Fruit fly (Drosophila melanogaster) whole organism, embryonic: ENCODE measurements around the gene ecd.

Experiments used
- ATbp ChIP-seq: fragments of 200-800 bp; sonication (Bioruptor generic); optimal IDR thresholded peaks from 2 replicates; lab custom pipeline; 2017; ENCODE audit warnings: missing biosample characterization, mild to moderate bottlenecking, missing genetic modification characterization, missing genetic modification reagents
- Antp ChIP-seq: fragments of 200-800 bp; sonication (Bioruptor generic); optimal IDR thresholded peaks from 3 replicates; lab custom pipeline; 2016; ENCODE audit warnings: missing biosample characterization, missing genetic modification characterization
- Awh ChIP-seq: fragments of 200-800 bp; sonication (Bioruptor generic); IDR thresholded peaks from 2 replicates; pipeline ENCODE4, ENCODE4 v1.3.6; 2022; ENCODE audit warnings: missing biosample characterization, missing genetic modification characterization
- CG10147 ChIP-seq: fragments of 200-800 bp; sonication (Bioruptor generic); optimal IDR thresholded peaks from 2 replicates; lab custom pipeline; 2019; ENCODE audit warnings: missing biosample characterization, mild to moderate bottlenecking, missing genetic modification characterization, moderate library complexity
- CG10209 ChIP-seq: fragments of 200-800 bp; sonication (Bioruptor generic); optimal IDR thresholded peaks from 3 replicates; lab custom pipeline; 2017; ENCODE audit warnings: missing biosample characterization, mild to moderate bottlenecking, missing genetic modification characterization, missing genetic modification reagents
- CG15479 ChIP-seq: fragments of 200-800 bp; sonication (Bioruptor generic); optimal IDR thresholded peaks from 3 replicates; lab custom pipeline; 2019; ENCODE audit warnings: missing biosample characterization, mild to moderate bottlenecking, missing genetic modification characterization, moderate library complexity
- CG17385 ChIP-seq: fragments of 200-800 bp; sonication (Bioruptor generic); optimal IDR thresholded peaks from 3 replicates; lab custom pipeline; 2018; ENCODE audit warnings: missing biosample characterization, mild to moderate bottlenecking, missing genetic modification characterization
- CG30020 ChIP-seq: fragments of 200-800 bp; optimal IDR thresholded peaks from 2 replicates; lab custom pipeline; 2019; ENCODE audit warnings: missing biosample characterization, mild to moderate bottlenecking, missing genetic modification characterization, moderate library complexity
- CG32767 ChIP-seq: fragments of 200-800 bp; sonication (Bioruptor generic); IDR thresholded peaks from 2 replicates; pipeline ENCODE4 v1.3.6; 2022; ENCODE audit warnings: missing biosample characterization, missing genetic modification characterization
- CG34224 ChIP-seq: fragments of 200-800 bp; sonication (Bioruptor generic); IDR thresholded peaks from 3 replicates; pipeline ENCODE4 v1.3.6; 2022; ENCODE audit warnings: missing biosample characterization, missing genetic modification characterization; ENCODE audit not compliant: partially characterized antibody
- CG4328 ChIP-seq: fragments of 200-800 bp; sonication (Bioruptor generic); optimal IDR thresholded peaks from 3 replicates; lab custom pipeline; 2017; ENCODE audit warnings: missing biosample characterization, missing genetic modification reagents, missing genetic modification characterization
- CG4360 ChIP-seq: fragments of 200-800 bp; sonication (Bioruptor generic); IDR thresholded peaks from 2 replicates; pipeline ENCODE4 v1.3.6; 2022; ENCODE audit warnings: missing biosample characterization, missing genetic modification characterization
- CG4707 ChIP-seq: fragments of 200-800 bp; sonication (Bioruptor generic); optimal IDR thresholded peaks from 2 replicates; lab custom pipeline; 2018; ENCODE audit warnings: missing biosample characterization, mild to moderate bottlenecking, missing genetic modification characterization, moderate library complexity
- CG4820 ChIP-seq: fragments of 200-800 bp; sonication (Bioruptor generic); optimal IDR thresholded peaks from 3 replicates; lab custom pipeline; 2016; ENCODE audit warnings: missing biosample characterization, missing genetic modification characterization
- CG5245 ChIP-seq: fragments of 200-800 bp; sonication (Bioruptor generic); optimal IDR thresholded peaks from 3 replicates; lab custom pipeline; 2016; ENCODE audit warnings: missing biosample characterization, missing genetic modification characterization
- CG7372 ChIP-seq: fragments of 200-800 bp; sonication (Bioruptor generic); IDR thresholded peaks from 2 replicates; pipeline ENCODE4 v1.3.6; 2022; ENCODE audit warnings: missing biosample characterization, missing genetic modification characterization
- CG7786 ChIP-seq: fragments of 200-800 bp; sonication (Bioruptor generic); optimal IDR thresholded peaks from 2 replicates; lab custom pipeline; 2016; ENCODE audit warnings: missing biosample characterization, missing genetic modification characterization
- CG7839 ChIP-seq: fragments of 200-800 bp; sonication (Bioruptor generic); optimal IDR thresholded peaks from 3 replicates; lab custom pipeline; 2018; ENCODE audit warnings: missing biosample characterization, mild to moderate bottlenecking, missing genetic modification characterization, moderate library complexity
- CG7987 ChIP-seq: fragments of 200-800 bp; sonication (Bioruptor generic); optimal IDR thresholded peaks from 2 replicates; lab custom pipeline; 2018; ENCODE audit warnings: missing biosample characterization, mild to moderate bottlenecking, missing genetic modification characterization, moderate library complexity
- CG8089 ChIP-seq: fragments of 200-800 bp; sonication (Bioruptor generic); optimal IDR thresholded peaks from 3 replicates; lab custom pipeline; 2016; ENCODE audit warnings: missing biosample characterization, missing genetic modification characterization
- CG8478 ChIP-seq: fragments of >200 bp; optimal IDR thresholded peaks from 2 replicates; lab custom pipeline; 2018
- CG9437 ChIP-seq: fragments of 200-800 bp; sonication (Bioruptor generic); optimal IDR thresholded peaks from 2 replicates; lab custom pipeline; 2018; ENCODE audit warnings: missing biosample characterization, mild to moderate bottlenecking, missing genetic modification characterization
- Dip2 ChIP-seq: fragments of 200-800 bp; sonication (Bioruptor generic); IDR thresholded peaks from 2 replicates; pipeline ENCODE4 v1.3.6; 2022; ENCODE audit warnings: missing biosample characterization, missing genetic modification characterization
- Hey ChIP-seq: fragments of 200-800 bp; sonication (Bioruptor generic); optimal IDR thresholded peaks from 3 replicates; lab custom pipeline; 2018; ENCODE audit warnings: missing biosample characterization, mild to moderate bottlenecking, missing genetic modification characterization
- NfI ChIP-seq: fragments of 200-800 bp; sonication (Bioruptor generic); optimal IDR thresholded peaks from 3 replicates; lab custom pipeline; 2018; ENCODE audit warnings: missing biosample characterization, mild to moderate bottlenecking, missing genetic modification characterization, moderate library complexity
- Opbp ChIP-seq: fragments of 200-800 bp; sonication (Bioruptor generic); IDR thresholded peaks from 3 replicates; pipeline ENCODE4 v1.3.6; 2022; ENCODE audit warnings: missing biosample characterization, missing genetic modification characterization; ENCODE audit not compliant: partially characterized antibody
- Scr ChIP-seq: fragments of 200-800 bp; sonication (Bioruptor generic); IDR thresholded peaks from 2 replicates; pipeline ENCODE4 v1.3.6; 2022; ENCODE audit warnings: missing biosample characterization, missing genetic modification characterization; ENCODE audit not compliant: partially characterized antibody
- Spps ChIP-seq: fragments of 200-800 bp; sonication (Bioruptor generic); optimal IDR thresholded peaks from 2 replicates; lab custom pipeline; 2018; ENCODE audit warnings: missing biosample characterization, mild to moderate bottlenecking, missing genetic modification characterization
- Sry-δ ChIP-seq: fragments of 200-800 bp; sonication (Bioruptor generic); optimal IDR thresholded peaks from 2 replicates; lab custom pipeline; 2016; ENCODE audit warnings: missing biosample characterization, missing genetic modification characterization
- Ssrp ChIP-seq: fragments of 200-800 bp; sonication (Bioruptor generic); optimal IDR thresholded peaks from 2 replicates; lab custom pipeline; 2018; ENCODE audit warnings: missing biosample characterization, mild to moderate bottlenecking, missing genetic modification characterization, moderate library complexity
- Taf1 ChIP-seq: fragments of 200-800 bp; sonication (Bioruptor generic); IDR thresholded peaks from 2 replicates; pipeline ENCODE4 v1.3.6; 2022; ENCODE audit warnings: missing biosample characterization, missing genetic modification characterization
- YL-1 ChIP-seq: fragments of 200-800 bp; sonication (Bioruptor generic); optimal IDR thresholded peaks from 3 replicates; lab custom pipeline; 2017; ENCODE audit warnings: missing biosample characterization, mild to moderate bottlenecking, missing genetic modification characterization
- ase ChIP-seq: fragments of 200-800 bp; sonication (Bioruptor generic); IDR thresholded peaks from 3 replicates; pipeline ENCODE4 v1.3.6; 2022; ENCODE audit warnings: missing biosample characterization, missing genetic modification characterization
- cas ChIP-seq: fragments of 200-800 bp; sonication (Bioruptor generic); IDR thresholded peaks from 2 replicates; pipeline ENCODE4 v1.3.6; 2022; ENCODE audit warnings: missing biosample characterization, missing genetic modification characterization
- dpn ChIP-seq, 2 experiments: fragments of 200-800 bp; sonication (Bioruptor generic); optimal IDR thresholded peaks; 3 replicates each; lab custom pipeline; 2016; ENCODE audit warnings: missing biosample characterization in 2 of 2, missing genetic modification characterization in 2 of 2
- esg ChIP-seq: fragments of 200-800 bp; sonication (Bioruptor generic); conservative IDR thresholded peaks from 2 replicates; pipeline ENCODE4 v1.3.6; 2022; ENCODE audit warnings: missing biosample characterization, missing genetic modification characterization
- fd64A ChIP-seq: fragments of 200-800 bp; sonication (Bioruptor generic); optimal IDR thresholded peaks from 3 replicates; lab custom pipeline; 2018; ENCODE audit warnings: missing biosample characterization, mild to moderate bottlenecking, missing genetic modification characterization
- ind ChIP-seq: fragments of 200-800 bp; sonication (Bioruptor generic); optimal IDR thresholded peaks from 3 replicates; lab custom pipeline; 2016; ENCODE audit warnings: missing biosample characterization, missing genetic modification characterization
- lilli ChIP-seq: fragments of 200-800 bp; sonication (Bioruptor generic); optimal IDR thresholded peaks from 3 replicates; lab custom pipeline; 2016; ENCODE audit warnings: missing biosample characterization, missing genetic modification characterization
- p53 ChIP-seq: fragments of 200-800 bp; sonication (Bioruptor generic); optimal IDR thresholded peaks from 2 replicates; lab custom pipeline; 2016; ENCODE audit warnings: missing biosample characterization, missing genetic modification characterization
- pita ChIP-seq: fragments of 200-800 bp; sonication (Bioruptor generic); optimal IDR thresholded peaks from 2 replicates; lab custom pipeline; 2017; ENCODE audit warnings: missing biosample characterization, mild to moderate bottlenecking, missing genetic modification characterization
- pzg ChIP-seq: fragments of 200-800 bp; sonication (Bioruptor generic); optimal IDR thresholded peaks from 3 replicates; lab custom pipeline; 2018; ENCODE audit warnings: missing biosample characterization, mild to moderate bottlenecking, missing genetic modification characterization, moderate library complexity
- sd ChIP-seq: fragments of 200-800 bp; sonication (Bioruptor generic); optimal IDR thresholded peaks from 3 replicates; lab custom pipeline; 2018; ENCODE audit warnings: missing biosample characterization, mild to moderate bottlenecking, missing genetic modification characterization, moderate library complexity
- shn ChIP-seq: fragments of 200-800 bp; sonication (Bioruptor generic); optimal IDR thresholded peaks from 3 replicates; lab custom pipeline; 2016; ENCODE audit warnings: missing biosample characterization, missing genetic modification characterization
- trh ChIP-seq: fragments of 200-800 bp; sonication (Bioruptor generic); optimal IDR thresholded peaks from 2 replicates; lab custom pipeline; 2016; ENCODE audit warnings: missing biosample characterization, missing genetic modification characterization
- ttk ChIP-seq: fragments of 200-800 bp; sonication (Bioruptor generic); IDR thresholded peaks from 2 replicates; pipeline ENCODE4 v2.1.2; 2022; ENCODE audit warnings: missing biosample characterization, missing genetic modification characterization
- vvl ChIP-seq: fragments of 200-800 bp; sonication (Bioruptor generic); IDR thresholded peaks from 2 replicates; pipeline ENCODE4 v1.3.6; 2022; ENCODE audit warnings: missing biosample characterization, missing genetic modification characterization
- zen ChIP-seq: fragments of 200-800 bp; sonication (Bioruptor generic); optimal IDR thresholded peaks from 3 replicates; lab custom pipeline; 2018; ENCODE audit warnings: missing biosample characterization, mild to moderate bottlenecking, missing genetic modification characterization, moderate library complexity
- zf30C ChIP-seq: fragments of 200-800 bp; sonication (Bioruptor generic); optimal IDR thresholded peaks from 3 replicates; lab custom pipeline; 2018; ENCODE audit warnings: missing biosample characterization, mild to moderate bottlenecking, missing genetic modification characterization
- zfh1 ChIP-seq: fragments of 200-800 bp; sonication (Bioruptor generic); IDR thresholded peaks from 3 replicates; pipeline ENCODE4 v1.3.6; 2022; ENCODE audit warnings: missing biosample characterization, missing genetic modification characterization

The ecd gene

dm6 chr3L:2265692-2266444 lies at the start of gene ecd, which contains the start of gene CG13806 (continued):
- TF ChIP-seq Sry-δ (GFP tag; lab: Kevin White, UChicago) = peak; percentile 98
- TF ChIP-seq CG10209 = no peak
- peak; percentile 21 for TF ChIP-seq NfI (GFP tag; lab: Kevin White, UChicago)
- no peak for TF ChIP-seq CG4360
- TF ChIP-seq YL-1 = peak; percentile 63
- no peak for TF ChIP-seq ase (GFP tag; lab: Robert Waterston, UW)
- peak; percentile 19 for TF ChIP-seq ind (GFP tag; lab: Kevin White, UChicago)
- TF ChIP-seq Antp (GFP tag; lab: Kevin White, UChicago) = peak; percentile 40
- TF ChIP-seq CG34224 (GFP tag; lab: Robert Waterston, UW) = peak; percentile 91
- peak; percentile 40 for TF ChIP-seq zen (tag; lab: Kevin White, UChicago)
- TF ChIP-seq Taf1 (GFP tag; lab: Robert Waterston, UW) = no peak; the same call in 1 of the 2 replicates
- TF ChIP-seq fd64A (GFP tag; lab: Kevin White, UChicago) = no peak
- TF ChIP-seq CG10147 (GFP tag; lab: Kevin White, UChicago) = no peak
- TF ChIP-seq Opbp (GFP tag; lab: Robert Waterston, UW) = peak; percentile 98
- no peak for TF ChIP-seq CG15479
- TF ChIP-seq sd (tag; lab: Kevin White, UChicago) = no peak
- peak; percentile 3 for TF ChIP-seq CG8089 (GFP tag; lab: Kevin White, UChicago)
- TF ChIP-seq zfh1 (GFP tag; lab: Robert Waterston, UW) = peak; percentile 67
- TF ChIP-seq ATbp = no peak
- TF ChIP-seq CG7987 (GFP tag; lab: Kevin White, UChicago) = peak; percentile 14
- TF ChIP-seq vvl (GFP tag; lab: Robert Waterston, UW) = peak; percentile 62
- TF ChIP-seq trh (GFP tag; lab: Kevin White, UChicago) = peak; percentile 14
- TF ChIP-seq CG32767 (GFP tag; lab: Robert Waterston, UW) = no peak
- peak; percentile 24 to 54 for TF ChIP-seq dpn (GFP tag; optimal IDR thresholded peaks at IDR 0.05; lab: Kevin White, UChicago)
- peak; percentile 60 for TF ChIP-seq lilli
- no peak for TF ChIP-seq Awh
- no peak for TF ChIP-seq zf30C
- TF ChIP-seq CG5245 = peak; percentile 4
- TF ChIP-seq Hey (tag; lab: Kevin White, UChicago) = no peak
- TF ChIP-seq p53 = no peak
- peak; percentile 40 for TF ChIP-seq CG7839 (tag; lab: Kevin White, UChicago)
- no peak for TF ChIP-seq CG8478
- TF ChIP-seq Spps = no peak
- TF ChIP-seq Scr (GFP tag; lab: Robert Waterston, UW) = peak; percentile 91
- no peak; the same call in 1 of the 2 replicates for TF ChIP-seq cas (GFP tag; lab: Robert Waterston, UW)
- TF ChIP-seq Dip2 (GFP tag; lab: Robert Waterston, UW) = no peak
- TF ChIP-seq CG17385 (GFP tag; lab: Kevin White, UChicago) = no peak
- peak; percentile 46 for TF ChIP-seq CG7786 (GFP tag; lab: Kevin White, UChicago)
- TF ChIP-seq pita (GFP tag; lab: Kevin White, UChicago) = peak; percentile 77
- peak; percentile 57 for TF ChIP-seq CG30020 (tag; lab: Kevin White, UChicago)
- no peak for TF ChIP-seq CG4820 (GFP tag; lab: Kevin White, UChicago)
- no peak for TF ChIP-seq CG4707 (GFP tag; lab: Kevin White, UChicago)
- no peak for TF ChIP-seq shn (GFP tag; lab: Kevin White, UChicago)
- no peak for TF ChIP-seq esg
- TF ChIP-seq pzg = peak; percentile 84
- TF ChIP-seq CG9437 = no peak
- no peak for TF ChIP-seq CG4328 (GFP tag; lab: Kevin White, UChicago)
- no peak for TF ChIP-seq Ssrp (tag; lab: Kevin White, UChicago)
- TF ChIP-seq CG7372 = no peak
- TF ChIP-seq ttk (GFP tag; lab: Robert Waterston, UW) = peak; percentile 30; the same call in 1 of the 2 replicates
